Worm (Caenorhabditis elegans) whole organism, L3 larva: Measurements from ENCODE around the gene T27D12.6.

Source experiments
- R02D3.7 ChIP-seq: fragments of 150-350 bp; optimal IDR thresholded peaks from 2 replicates; lab custom pipeline; 2014; ENCODE audit warnings: missing biosample characterization, missing genetic modification characterization
- ZK546.5 ChIP-seq: sonication (generic microtip); optimal IDR thresholded peaks from 2 replicates; lab custom pipeline; 2017; ENCODE audit warnings: missing biosample characterization, missing genetic modification characterization
- ama-1 ChIP-seq: fragments of 150-350 bp; optimal IDR thresholded peaks from 2 replicates; lab custom pipeline; 2018
- ceh-28 ChIP-seq: fragments of 150-350 bp; optimal IDR thresholded peaks from 2 replicates; lab custom pipeline; 2014; ENCODE audit warnings: missing biosample characterization, missing genetic modification reagents, missing genetic modification characterization
- ceh-82 ChIP-seq: fragments of 150-350 bp; optimal IDR thresholded peaks from 2 replicates; lab custom pipeline; 2014; ENCODE audit warnings: missing biosample characterization, missing genetic modification characterization
- ceh-9 ChIP-seq: sonication (generic microtip); optimal IDR thresholded peaks from 2 replicates; lab custom pipeline; 2018; ENCODE audit warnings: missing biosample characterization, missing genetic modification characterization
- daf-12 ChIP-seq: fragments of 150-350 bp; optimal IDR thresholded peaks from 2 replicates; lab custom pipeline; 2014; ENCODE audit warnings: missing biosample characterization, missing genetic modification reagents, missing genetic modification characterization
- egl-27 ChIP-seq: sonication (generic microtip); optimal IDR thresholded peaks from 4 replicates; lab custom pipeline; 2017; ENCODE audit warnings: missing biosample characterization, missing genetic modification reagents, missing genetic modification characterization
- egl-5 ChIP-seq: fragments of 150-350 bp; optimal IDR thresholded peaks from 2 replicates; lab custom pipeline; 2017; ENCODE audit warnings: missing biosample characterization, missing genetic modification reagents, missing genetic modification characterization, inconsistent platforms
- elt-1 ChIP-seq: fragments of 150-350 bp; optimal IDR thresholded peaks from 2 replicates; lab custom pipeline; 2014; ENCODE audit warnings: missing biosample characterization, missing genetic modification characterization
- elt-3 ChIP-seq, 3 experiments: fragments of 150-350 bp in 1 of 3; sonication (generic microtip) in 2 of 3; optimal IDR thresholded peaks; 2 replicates in 2 of 3; 4 replicates in 1 of 3; lab custom pipeline; 2014 to 2017; ENCODE audit warnings: missing biosample characterization in 3 of 3, missing genetic modification characterization in 3 of 3
- eor-1 ChIP-seq, 2 experiments: fragments of 150-350 bp; optimal IDR thresholded peaks; 2 replicates each; lab custom pipeline; 2014 to 2018; ENCODE audit warnings: missing biosample characterization in 2 of 2, missing genetic modification characterization in 2 of 2
- fos-1 ChIP-seq: fragments of 150-350 bp; optimal IDR thresholded peaks from 2 replicates; lab custom pipeline; 2014; ENCODE audit warnings: missing biosample characterization, missing genetic modification characterization
- jun-1 ChIP-seq: fragments of 150-350 bp; optimal IDR thresholded peaks from 2 replicates; lab custom pipeline; 2014; ENCODE audit warnings: missing biosample characterization, missing genetic modification reagents, missing genetic modification characterization
- lin-39 ChIP-seq: fragments of 150-350 bp; optimal IDR thresholded peaks from 2 replicates; lab custom pipeline; 2018; ENCODE audit warnings: missing biosample characterization, missing genetic modification reagents, missing genetic modification characterization
- lsy-12 ChIP-seq: sonication (generic microtip); optimal IDR thresholded peaks from 2 replicates; lab custom pipeline; 2016; ENCODE audit warnings: mild to moderate bottlenecking, missing genetic modification characterization, missing compliant biosample characterization
- mdl-1 ChIP-seq: fragments of 150-350 bp; optimal IDR thresholded peaks from 2 replicates; lab custom pipeline; 2014; ENCODE audit warnings: missing biosample characterization, missing genetic modification characterization
- mml-1 ChIP-seq: fragments of 150-350 bp; sonication (generic microtip); optimal IDR thresholded peaks from 3 replicates; lab custom pipeline; 2014; ENCODE audit warnings: missing biosample characterization, missing genetic modification characterization
- nfya-1 ChIP-seq: sonication (generic microtip); optimal IDR thresholded peaks from 2 replicates; lab custom pipeline; 2017; ENCODE audit warnings: missing genetic modification characterization, mild to moderate bottlenecking, missing compliant biosample characterization, antibody characterized with exemption, moderate library complexity; ENCODE audit not compliant: insufficient read depth
- nhr-11 ChIP-seq: fragments of 150-350 bp; optimal IDR thresholded peaks from 2 replicates; lab custom pipeline; 2014; ENCODE audit warnings: missing biosample characterization, missing genetic modification characterization
- nhr-12 ChIP-seq: fragments of 150-350 bp; optimal IDR thresholded peaks from 2 replicates; lab custom pipeline; 2014; ENCODE audit warnings: missing biosample characterization, missing genetic modification characterization
- nhr-23 ChIP-seq: fragments of 150-350 bp; optimal IDR thresholded peaks from 2 replicates; lab custom pipeline; 2014; ENCODE audit warnings: missing biosample characterization, missing genetic modification reagents, missing genetic modification characterization
- nhr-237 ChIP-seq: fragments of 150-350 bp; optimal IDR thresholded peaks from 2 replicates; lab custom pipeline; 2014; ENCODE audit warnings: missing biosample characterization, missing genetic modification characterization
- nhr-25 ChIP-seq: sonication (generic microtip); optimal IDR thresholded peaks from 2 replicates; lab custom pipeline; 2017; ENCODE audit warnings: missing biosample characterization, missing genetic modification characterization
- nhr-43 ChIP-seq: sonication (generic microtip); optimal IDR thresholded peaks from 2 replicates; lab custom pipeline; 2016; ENCODE audit warnings: mild to moderate bottlenecking, missing genetic modification characterization, missing compliant biosample characterization; ENCODE audit not compliant: poor library complexity, severe bottlenecking
- nhr-67 ChIP-seq: fragments of 150-350 bp; optimal IDR thresholded peaks from 2 replicates; lab custom pipeline; 2014; ENCODE audit warnings: missing biosample characterization, missing genetic modification characterization
- nhr-76 ChIP-seq: fragments of 150-350 bp; sonication (generic microtip); optimal IDR thresholded peaks from 5 replicates; lab custom pipeline; 2014; ENCODE audit warnings: missing biosample characterization, missing genetic modification characterization
- nhr-77 ChIP-seq: fragments of 150-350 bp; optimal IDR thresholded peaks from 2 replicates; lab custom pipeline; 2014; ENCODE audit warnings: missing biosample characterization, missing genetic modification characterization
- pha-4 ChIP-seq: fragments of 150-350 bp; optimal IDR thresholded peaks from 2 replicates; lab custom pipeline; 2014; ENCODE audit warnings: missing biosample characterization, missing genetic modification reagents, missing genetic modification characterization
- pqm-1 ChIP-seq: fragments of 150-350 bp; optimal IDR thresholded peaks from 2 replicates; lab custom pipeline; 2017; ENCODE audit warnings: missing biosample characterization, missing genetic modification characterization, inconsistent platforms
- skn-1 ChIP-seq: fragments of 150-350 bp; optimal IDR thresholded peaks from 2 replicates; lab custom pipeline; 2014; ENCODE audit warnings: missing biosample characterization, missing genetic modification characterization
- snpc-4 ChIP-seq: fragments of 150-350 bp; optimal IDR thresholded peaks from 2 replicates; lab custom pipeline; 2014; ENCODE audit warnings: missing biosample characterization, missing genetic modification characterization
- tbx-2 ChIP-seq: sonication (generic microtip); optimal IDR thresholded peaks from 2 replicates; lab custom pipeline; 2016; ENCODE audit warnings: mild to moderate bottlenecking, missing genetic modification characterization, missing compliant biosample characterization
- unc-39 ChIP-seq: sonication (generic microtip); optimal IDR thresholded peaks from 4 replicates; lab custom pipeline; 2017; ENCODE audit warnings: missing biosample characterization, missing genetic modification characterization
- zag-1 ChIP-seq: fragments of 150-350 bp; optimal IDR thresholded peaks from 2 replicates; lab custom pipeline; 2014; ENCODE audit warnings: missing biosample characterization, missing genetic modification characterization
- ztf-11 ChIP-seq: fragments of 150-350 bp; optimal IDR thresholded peaks from 2 replicates; lab custom pipeline; 2014; ENCODE audit warnings: missing biosample characterization, missing genetic modification characterization
- ztf-4 ChIP-seq: fragments of 150-350 bp; optimal IDR thresholded peaks from 2 replicates; lab custom pipeline; 2014; ENCODE audit warnings: missing biosample characterization, missing genetic modification characterization

The T27D12.6 gene

DNA sequence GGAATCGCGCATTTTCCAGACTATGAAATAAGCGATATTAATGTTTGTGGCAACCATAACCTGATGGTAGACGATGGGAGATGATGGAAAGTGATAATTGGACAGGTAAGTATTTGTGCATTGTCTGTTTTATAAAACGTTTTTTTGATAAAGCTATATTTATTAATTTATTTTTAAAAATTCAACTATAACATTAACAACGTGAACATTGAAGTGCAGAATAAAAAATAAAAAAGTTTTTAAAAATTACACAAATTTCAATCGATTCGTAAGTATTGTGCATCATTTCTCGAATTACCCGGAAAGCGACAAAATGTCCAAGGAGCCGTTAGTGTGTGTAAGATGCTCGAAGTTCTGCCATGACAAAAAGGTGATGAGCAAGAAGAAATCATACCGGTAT lies 29.1 kb upstream of the T27D12.6 start, which contains the start of gene jmjd-1.1:
TSS of gene jmjd-1.1 (plus strand) at position 301 of the 400 bp plus-strand sequence.
- no peak for TF ChIP-seq nhr-25 (tag; lab: Kevin White, UChicago)
- TF ChIP-seq pha-4 (tag; lab: Kevin White, UChicago): no peak
- no peak for TF ChIP-seq fos-1
- TF ChIP-seq nhr-11 (tag; lab: Kevin White, UChicago): no peak
- no peak for TF ChIP-seq R02D3.7 (tag; lab: Kevin White, UChicago)
- TF ChIP-seq nhr-237: no peak
- TF ChIP-seq elt-1: no peak
- no peak for TF ChIP-seq nhr-67 (tag; lab: Kevin White, UChicago)
- no peak for TF ChIP-seq mml-1 (tag; lab: Kevin White, UChicago)
- TF ChIP-seq unc-39 (tag; lab: Kevin White, UChicago): no peak
- no peak for TF ChIP-seq pqm-1 (tag; lab: Kevin White, UChicago)
- no peak for TF ChIP-seq ztf-11 (tag; lab: Kevin White, UChicago)
- no peak for TF ChIP-seq nfya-1 (tag; lab: Kevin White, UChicago)
- no peak for TF ChIP-seq snpc-4
- TF ChIP-seq ceh-82 (tag; lab: Kevin White, UChicago): no peak
- TF ChIP-seq egl-27 (tag; lab: Kevin White, UChicago): no peak
- TF ChIP-seq, all 47 proteins: peak for 0

DNA sequence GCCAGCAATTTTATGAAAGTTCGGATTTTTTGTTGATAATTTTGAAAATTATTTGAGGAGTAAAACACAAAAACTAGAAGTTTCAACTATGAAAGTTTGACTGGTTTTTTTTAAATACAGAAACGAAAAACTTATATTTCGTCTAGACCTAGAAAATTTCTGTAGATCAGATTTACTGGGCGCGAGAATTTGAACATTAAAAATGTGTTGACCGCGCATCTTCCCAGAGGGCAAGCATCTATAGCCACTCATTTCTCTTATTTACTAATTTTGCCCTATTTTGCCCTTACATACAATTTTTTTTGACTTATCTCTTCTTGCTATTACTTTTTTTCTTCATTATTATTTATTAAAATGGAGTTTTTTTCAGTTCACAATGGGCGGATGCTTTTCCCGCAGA lies 26.3 kb upstream of the T27D12.6 start, which contains the start of gene F43G6.10:
TSS of gene F43G6.10 (plus strand) at position 371 of the 400 bp plus-strand sequence.
- TF ChIP-seq nhr-23: no peak
- no peak for TF ChIP-seq lsy-12
- no peak for TF ChIP-seq nhr-25 (tag; lab: Kevin White, UChicago)
- no peak for TF ChIP-seq skn-1
- TF ChIP-seq nhr-43 (tag; lab: Kevin White, UChicago): no peak
- no peak for TF ChIP-seq nhr-11 (tag; lab: Kevin White, UChicago)
- no peak for TF ChIP-seq tbx-2
- TF ChIP-seq nhr-77 (tag; lab: Kevin White, UChicago): no peak
- TF ChIP-seq elt-3 (tag; optimal IDR thresholded peaks at IDR 0.05; lab: Kevin White, UChicago): no peak
- no peak for TF ChIP-seq jun-1
- TF ChIP-seq nhr-67 (tag; lab: Kevin White, UChicago): no peak
- no peak for TF ChIP-seq mdl-1
- no peak for TF ChIP-seq lin-39 (tag; lab: Kevin White, UChicago)
- no peak for TF ChIP-seq nfya-1 (tag; lab: Kevin White, UChicago)

- TF ChIP-seq ZK546.5 (tag; lab: Kevin White, UChicago) (no peak), nhr-11 (tag; lab: Kevin White, UChicago) (no peak), nhr-76 (tag; lab: Kevin White, UChicago) (no peak), nhr-43 (tag; lab: Kevin White, UChicago) (no peak), ceh-9 (tag; lab: Kevin White, UChicago) (no peak), nhr-23 (no peak), ama-1 (lab: Kevin White, UChicago) (no peak), egl-5 (tag; lab: Kevin White, UChicago) (no peak), pha-4 (tag; lab: Kevin White, UChicago) (no peak)
These were observed 24.9 kb upstream of the T27D12.6 start, which contains the start of gene F43G6.7 for ce11 chrII:11810436-11810835. TSS of gene F43G6.7 (plus strand) at chrII:11810790.

ce11 chrII:11811241-11811640 lies 24.1 kb upstream of the T27D12.6 start:
- TF ChIP-seq ztf-4 (tag; lab: Kevin White, UChicago): no peak
- TF ChIP-seq pha-4 (tag; lab: Kevin White, UChicago): no peak
- TF ChIP-seq eor-1 (tag; optimal IDR thresholded peaks at IDR 0.05; lab: Kevin White, UChicago): no peak
- TF ChIP-seq ceh-28 (tag; lab: Kevin White, UChicago): no peak
- TF ChIP-seq zag-1 (tag; lab: Kevin White, UChicago): no peak
- TF ChIP-seq nhr-23: no peak
- no peak for TF ChIP-seq ceh-82 (tag; lab: Kevin White, UChicago)
- TF ChIP-seq pqm-1 (tag; lab: Kevin White, UChicago): no peak
- TF ChIP-seq nhr-237: no peak
- TF ChIP-seq tbx-2: no peak
- TF ChIP-seq egl-5 (tag; lab: Kevin White, UChicago): no peak
- no peak for TF ChIP-seq snpc-4
- no peak for TF ChIP-seq unc-39 (tag; lab: Kevin White, UChicago)
- TF ChIP-seq nhr-12: no peak
- no peak for TF ChIP-seq fos-1
- TF ChIP-seq mdl-1: no peak
- TF ChIP-seq daf-12: no peak
- TF ChIP-seq ZK546.5 (tag; lab: Kevin White, UChicago): no peak
- TF ChIP-seq ceh-9 (tag; lab: Kevin White, UChicago): no peak
- TF ChIP-seq jun-1: no peak
